Worm (Caenorhabditis elegans): ENCODE data around the gene C31G12.4.

The C31G12.4 gene

DNA sequence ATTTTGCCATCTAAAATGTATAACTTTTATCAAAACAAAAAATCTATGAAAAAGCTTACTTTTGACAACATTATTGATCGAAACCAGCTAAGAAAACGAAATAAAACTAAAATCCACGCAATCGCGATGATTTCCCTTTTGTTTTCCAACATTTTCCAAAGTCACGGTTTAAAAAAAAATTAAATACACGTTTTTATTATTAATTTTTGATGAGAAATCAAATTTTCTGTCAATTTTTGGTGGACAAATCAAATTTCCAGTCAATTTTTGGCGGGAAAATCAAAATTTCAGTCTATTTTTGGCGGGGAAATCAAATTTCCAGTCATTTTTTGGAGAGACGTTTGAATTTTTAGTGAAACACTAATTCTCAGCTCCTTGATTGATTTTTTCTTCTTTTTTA, 13.8 kb downstream of the C31G12.4 start, which contains the start of gene C14A6.5:
Gene C14A6.5 (minus strand): TSS at position 101 of the 400 bp plus-strand sequence.
- no peak for TF ChIP-seq ztf-11 (tag; optimal IDR thresholded peaks at IDR 0.05)
- no peak for TF ChIP-seq nhr-23 (tag; optimal IDR thresholded peaks at IDR 0.05)
- TF ChIP-seq nhr-21 (tag; optimal IDR thresholded peaks at IDR 0.05) = no peak
- no peak for TF ChIP-seq blmp-1 (tag; optimal IDR thresholded peaks at IDR 0.05; ENCODE audit: insufficient read depth)
- no peak for TF ChIP-seq ceh-16 (tag; optimal IDR thresholded peaks at IDR 0.05)

DNA sequence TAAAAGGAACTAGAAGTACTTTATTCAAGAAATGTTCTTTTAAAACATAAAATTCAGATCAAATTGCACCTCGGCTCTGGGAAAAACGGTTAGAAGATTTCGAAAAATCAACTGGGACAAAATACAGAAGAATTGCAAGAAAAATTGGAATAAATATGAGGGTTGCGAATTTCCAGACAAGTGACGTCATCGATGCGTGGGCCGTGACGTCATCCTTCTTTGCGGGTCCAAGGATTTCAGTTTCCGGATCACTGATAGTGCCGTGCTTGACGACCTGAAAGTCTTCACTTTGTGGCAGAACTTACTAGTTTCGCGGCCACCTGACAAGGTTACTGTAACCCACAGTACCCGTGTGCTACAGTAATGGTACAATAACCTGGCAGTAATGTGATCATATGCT, 15.1 kb downstream of the C31G12.4 start:
- TF ChIP-seq unc-39 (tag; optimal IDR thresholded peaks at IDR 0.05) (no peak), mdl-1 (tag; optimal IDR thresholded peaks at IDR 0.05) (no peak), aly-2 (tag; optimal IDR thresholded peaks at IDR 0.05) (no peak), nhr-23 (tag; optimal IDR thresholded peaks at IDR 0.05) (no peak), ZK546.5 (tag; optimal IDR thresholded peaks at IDR 0.05) (no peak), lin-11 (tag; optimal IDR thresholded peaks at IDR 0.05) (no peak), sma-9 (GFP tag; optimal IDR thresholded peaks at IDR 0.05) (no peak), sma-9 (tag; optimal IDR thresholded peaks at IDR 0.05) (no peak), nhr-11 (tag; optimal IDR thresholded peaks at IDR 0.05) (no peak), zag-1 (tag; optimal IDR thresholded peaks at IDR 0.05) (no peak), fos-1 (tag; optimal IDR thresholded peaks at IDR 0.05) (no peak), Y55F3AM.14 (GFP tag; optimal IDR thresholded peaks at IDR 0.05) (no peak), ceh-16 (tag; optimal IDR thresholded peaks at IDR 0.05) (no peak)

DNA sequence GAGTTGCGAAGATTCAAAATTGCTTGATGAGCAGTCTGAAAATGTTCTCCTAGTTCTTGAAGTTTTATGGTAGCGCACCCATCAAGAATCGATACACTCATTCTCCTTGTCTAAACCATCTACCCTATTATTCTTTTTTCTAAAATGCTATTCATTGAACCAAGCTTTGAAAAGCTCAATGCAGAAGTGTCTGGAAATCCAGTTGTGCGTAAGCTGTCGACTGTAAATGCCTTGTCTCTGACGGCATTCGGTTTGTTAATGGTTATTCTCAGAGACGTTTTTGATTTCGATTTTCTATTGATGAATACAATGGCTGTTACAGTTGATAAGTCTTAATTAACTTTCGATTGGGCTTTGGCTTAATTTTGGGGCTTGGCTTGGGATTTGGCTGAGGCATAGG, 16.0 kb downstream of the C31G12.4 start, which contains the start of gene C14A6.12:
Gene C14A6.12 (minus strand): TSS at position 101 of the 400 bp plus-strand sequence.
- no peak for TF ChIP-seq egl-27 (tag; optimal IDR thresholded peaks at IDR 0.05)
- no peak for TF ChIP-seq ztf-4 (tag; optimal IDR thresholded peaks at IDR 0.05)

DNA sequence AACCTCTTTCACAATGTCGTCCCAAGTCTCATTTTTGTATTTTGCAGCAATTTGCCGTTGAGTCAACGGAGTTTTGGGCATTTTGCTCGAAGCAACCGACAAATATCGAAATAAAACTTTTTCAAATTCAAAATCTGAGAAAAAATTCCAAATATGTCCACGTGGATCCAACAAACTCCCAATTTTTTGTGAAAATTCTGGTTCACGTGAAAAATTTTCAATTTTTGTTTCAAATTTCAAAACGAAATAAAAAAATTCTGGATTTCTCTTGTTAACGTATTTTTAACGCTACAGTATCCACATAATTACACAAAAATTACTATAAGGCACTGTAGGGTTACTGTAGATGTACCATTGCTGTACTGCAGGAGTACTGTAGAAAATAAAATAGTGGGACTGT, 17.3 kb downstream of the C31G12.4 start, which contains the start of gene C14A6.13:
Gene C14A6.13 (minus strand): TSS at position 101 of the 400 bp plus-strand sequence.
- TF ChIP-seq nhr-10 (tag; optimal IDR thresholded peaks at IDR 0.05) (no peak), unc-39 (tag; optimal IDR thresholded peaks at IDR 0.05) (no peak), skn-1 (tag; optimal IDR thresholded peaks at IDR 0.05) (no peak), Y55F3AM.14 (GFP tag; optimal IDR thresholded peaks at IDR 0.05) (no peak), unc-62 (GFP tag; optimal IDR thresholded peaks at IDR 0.05) (no peak), snpc-4 (tag; optimal IDR thresholded peaks at IDR 0.05) (no peak), R02D3.7 (tag; optimal IDR thresholded peaks at IDR 0.05) (no peak), ztf-1 (GFP tag; conservative IDR thresholded peaks at IDR 0.05) (no peak), ama-1 (optimal IDR thresholded peaks at IDR 0.05) (no peak), elt-3 (tag; optimal IDR thresholded peaks at IDR 0.05) (no peak), lsy-2 (tag; optimal IDR thresholded peaks at IDR 0.05) (no peak), lin-11 (tag; optimal IDR thresholded peaks at IDR 0.05) (no peak), nhr-21 (tag; optimal IDR thresholded peaks at IDR 0.05) (no peak), nhr-23 (tag; optimal IDR thresholded peaks at IDR 0.05) (no peak), ceh-16 (tag; optimal IDR thresholded peaks at IDR 0.05) (no peak), F13H6.1 (tag; optimal IDR thresholded peaks at IDR 0.05) (no peak), dmd-4 (tag; optimal IDR thresholded peaks at IDR 0.05) (no peak), elt-1 (tag; optimal IDR thresholded peaks at IDR 0.05) (no peak), nhr-237 (tag; optimal IDR thresholded peaks at IDR 0.05) (no peak)

DNA sequence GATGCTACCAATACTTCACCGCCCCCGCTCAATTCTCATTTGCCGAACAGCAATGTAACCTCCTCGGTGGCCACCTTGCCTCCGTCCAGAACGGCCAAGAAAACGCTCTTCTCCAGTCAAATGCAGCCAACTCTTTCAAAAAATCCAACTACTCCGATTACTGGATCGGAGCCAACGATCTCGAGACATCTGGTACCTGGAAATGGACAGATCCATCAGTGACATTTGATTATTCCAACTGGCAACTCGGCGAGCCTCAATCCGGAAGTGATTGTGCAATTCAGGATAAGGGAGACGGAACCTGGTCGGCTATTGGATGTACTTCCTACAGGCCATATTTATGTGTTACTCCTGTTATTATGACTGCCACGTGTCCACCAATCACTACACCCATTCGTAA, 20.4 kb downstream of the C31G12.4 start:
- TF ChIP-seq lin-13 (GFP tag; optimal IDR thresholded peaks at IDR 0.05) = no peak
- no peak for TF ChIP-seq mbf-1 (tag; optimal IDR thresholded peaks at IDR 0.05)
- TF ChIP-seq egl-27 (tag; optimal IDR thresholded peaks at IDR 0.05) = no peak
- TF ChIP-seq unc-39 (tag; optimal IDR thresholded peaks at IDR 0.05) = no peak
- TF ChIP-seq nhr-23 (tag; optimal IDR thresholded peaks at IDR 0.05) = no peak
- no peak for TF ChIP-seq unc-55 (GFP tag; optimal IDR thresholded peaks at IDR 0.05)
- no peak for TF ChIP-seq ama-1 (optimal IDR thresholded peaks at IDR 0.05)
- TF ChIP-seq nhr-237 (tag; optimal IDR thresholded peaks at IDR 0.05) = no peak
- TF ChIP-seq ztf-1 (GFP tag; conservative IDR thresholded peaks at IDR 0.05) = no peak
- TF ChIP-seq lin-39 (tag; optimal IDR thresholded peaks at IDR 0.05) = no peak
- TF ChIP-seq zag-1 (tag; optimal IDR thresholded peaks at IDR 0.05) = no peak
- no peak for TF ChIP-seq gmeb-1 (tag; optimal IDR thresholded peaks at IDR 0.05)
- no peak for TF ChIP-seq peb-1 (tag; optimal IDR thresholded peaks at IDR 0.05)

Data from whole organism, L2 larva.